Worm (Caenorhabditis elegans) whole organism, late embryonic: Measurements from ENCODE around the gene F44D12.8.

Experiments
- T23F11.4 ChIP-seq: fragments of 200-800 bp; sonication (Bioruptor generic); optimal IDR thresholded peaks from 2 replicates; lab custom pipeline; 2018; ENCODE audit warnings: mild to moderate bottlenecking, missing genetic modification characterization, missing compliant biosample characterization
- Y22D7AL.16 ChIP-seq: sonication (generic microtip); optimal IDR thresholded peaks from 2 replicates; lab custom pipeline; 2016; ENCODE audit warnings: missing genetic modification characterization, missing compliant biosample characterization
- ceh-9 ChIP-seq: sonication (generic microtip); optimal IDR thresholded peaks from 2 replicates; lab custom pipeline; 2016; ENCODE audit warnings: mild to moderate bottlenecking, missing genetic modification characterization, inconsistent platforms, missing compliant biosample characterization
- elt-2 ChIP-seq: sonication (generic microtip); optimal IDR thresholded peaks from 2 replicates; lab custom pipeline; 2016; ENCODE audit warnings: missing genetic modification reagents, missing genetic modification characterization, missing compliant biosample characterization
- fax-1 ChIP-seq: sonication (generic microtip); optimal IDR thresholded peaks from 2 replicates; lab custom pipeline; 2016; ENCODE audit warnings: missing genotype, missing genetic modification characterization, missing compliant biosample characterization
- hlh-30 ChIP-seq: sonication (generic microtip); optimal IDR thresholded peaks from 2 replicates; lab custom pipeline; 2017; ENCODE audit warnings: antibody characterized with exemption, missing genetic modification characterization, missing compliant biosample characterization; ENCODE audit not compliant: insufficient read depth
- pag-3 ChIP-seq: sonication (generic microtip); optimal IDR thresholded peaks from 2 replicates; lab custom pipeline; 2016; ENCODE audit warnings: missing compliant biosample characterization, missing genetic modification characterization, borderline replicate concordance
- pha-4 ChIP-seq: fragments of 150-350 bp; optimal IDR thresholded peaks from 2 replicates; lab custom pipeline; 2018; ENCODE audit warnings: missing biosample characterization, missing genetic modification reagents, missing genetic modification characterization
- sox-4 ChIP-seq: sonication (generic microtip); optimal IDR thresholded peaks from 2 replicates; lab custom pipeline; 2017; ENCODE audit warnings: mild to moderate bottlenecking, missing genetic modification characterization, inconsistent platforms, missing compliant biosample characterization
- tbx-2 ChIP-seq: sonication (generic microtip); optimal IDR thresholded peaks from 2 replicates; lab custom pipeline; 2016; ENCODE audit warnings: missing genetic modification characterization, missing compliant biosample characterization
- unc-3 ChIP-seq, 2 experiments: fragments of 200-800 bp in 1 of 2; sonication (Bioruptor generic) in 1 of 2; sonication (generic microtip) in 1 of 2; conservative IDR thresholded peaks in 1 of 2; optimal IDR thresholded peaks in 1 of 2; 2 replicates each; pipeline versions ENCODE4 v1.3.6 to Lab custom; 2016 to 2022; ENCODE audit warnings: missing compliant biosample characterization in 2 of 2, missing genetic modification characterization in 2 of 2, missing genetic modification reagents in 1 of 2
- unc-55 ChIP-seq: sonication (generic microtip); optimal IDR thresholded peaks from 2 replicates; lab custom pipeline; 2017; ENCODE audit warnings: missing biosample characterization, missing genetic modification reagents, missing genetic modification characterization
- zip-5 ChIP-seq: sonication (generic microtip); optimal IDR thresholded peaks from 2 replicates; lab custom pipeline; 2016; ENCODE audit warnings: missing genetic modification characterization, missing compliant biosample characterization

ce11 chrIV:10026129-10026528 lies 3.0 kb downstream of the F44D12.8 start:
- TF ChIP-seq pag-3 (no peak), T23F11.4 (GFP tag; lab: Kevin White, UChicago) (no peak), fax-1 (tag; lab: Kevin White, UChicago) (no peak), unc-55 (GFP tag; lab: Kevin White, UChicago) (no peak), sox-4 (tag; lab: Kevin White, UChicago) (no peak), tbx-2 (tag; lab: Kevin White, UChicago) (no peak), zip-5 (tag; lab: Kevin White, UChicago) (no peak), ceh-9 (no peak), elt-2 (tag; lab: Kevin White, UChicago) (no peak), unc-3 (GFP tag; conservative IDR thresholded peaks at IDR 0.05; lab: Robert Waterston, UW) (no peak), unc-3 (tag; optimal IDR thresholded peaks at IDR 0.05; lab: Kevin White, UChicago) (no peak), hlh-30 (tag; lab: Kevin White, UChicago) (no peak), pha-4 (tag; lab: Kevin White, UChicago) (no peak), Y22D7AL.16 (tag; lab: Kevin White, UChicago) (no peak)
